Worm (Caenorhabditis elegans) whole organism, L3 larva: ENCODE measurements around the gene ppm-2.

Experiments used
- ZK546.5 ChIP-seq: sonication (generic microtip); optimal IDR thresholded peaks from 2 replicates; lab custom pipeline; 2017; ENCODE audit warnings: missing biosample characterization, missing genetic modification characterization
- aly-2 ChIP-seq: fragments of 150-350 bp; optimal IDR thresholded peaks from 2 replicates; lab custom pipeline; 2014; ENCODE audit warnings: missing biosample characterization, missing genetic modification characterization
- ama-1 ChIP-seq: fragments of 150-350 bp; optimal IDR thresholded peaks from 2 replicates; lab custom pipeline; 2018
- ceh-16 ChIP-seq: sonication (generic microtip); optimal IDR thresholded peaks from 2 replicates; lab custom pipeline; 2017; ENCODE audit warnings: missing biosample characterization, missing genetic modification characterization
- ceh-28 ChIP-seq: fragments of 150-350 bp; optimal IDR thresholded peaks from 2 replicates; lab custom pipeline; 2014; ENCODE audit warnings: missing biosample characterization, missing genetic modification reagents, missing genetic modification characterization
- ceh-9 ChIP-seq: sonication (generic microtip); optimal IDR thresholded peaks from 2 replicates; lab custom pipeline; 2018; ENCODE audit warnings: missing biosample characterization, missing genetic modification characterization
- egl-5 ChIP-seq: fragments of 150-350 bp; optimal IDR thresholded peaks from 2 replicates; lab custom pipeline; 2017; ENCODE audit warnings: missing biosample characterization, missing genetic modification reagents, missing genetic modification characterization, inconsistent platforms
- elt-1 ChIP-seq: fragments of 150-350 bp; optimal IDR thresholded peaks from 2 replicates; lab custom pipeline; 2014; ENCODE audit warnings: missing biosample characterization, missing genetic modification characterization
- elt-2 ChIP-seq: sonication (generic microtip); optimal IDR thresholded peaks from 2 replicates; lab custom pipeline; 2016; ENCODE audit warnings: missing genetic modification reagents, mild to moderate bottlenecking, missing genetic modification characterization, missing compliant biosample characterization
- eor-1 ChIP-seq, 2 experiments: fragments of 150-350 bp; optimal IDR thresholded peaks; 2 replicates each; lab custom pipeline; 2014 to 2018; ENCODE audit warnings: missing biosample characterization in 2 of 2, missing genetic modification characterization in 2 of 2
- fos-1 ChIP-seq: fragments of 150-350 bp; optimal IDR thresholded peaks from 2 replicates; lab custom pipeline; 2014; ENCODE audit warnings: missing biosample characterization, missing genetic modification characterization
- hmg-11 ChIP-seq: sonication (generic microtip); optimal IDR thresholded peaks from 2 replicates; lab custom pipeline; 2016; ENCODE audit warnings: missing genetic modification characterization, missing compliant biosample characterization
- jun-1 ChIP-seq: fragments of 150-350 bp; optimal IDR thresholded peaks from 2 replicates; lab custom pipeline; 2014; ENCODE audit warnings: missing biosample characterization, missing genetic modification reagents, missing genetic modification characterization
- lsy-12 ChIP-seq: sonication (generic microtip); optimal IDR thresholded peaks from 2 replicates; lab custom pipeline; 2016; ENCODE audit warnings: mild to moderate bottlenecking, missing genetic modification characterization, missing compliant biosample characterization
- mdl-1 ChIP-seq: fragments of 150-350 bp; optimal IDR thresholded peaks from 2 replicates; lab custom pipeline; 2014; ENCODE audit warnings: missing biosample characterization, missing genetic modification characterization
- nhr-11 ChIP-seq: fragments of 150-350 bp; optimal IDR thresholded peaks from 2 replicates; lab custom pipeline; 2014; ENCODE audit warnings: missing biosample characterization, missing genetic modification characterization
- nhr-28 ChIP-seq: fragments of 150-350 bp; optimal IDR thresholded peaks from 2 replicates; lab custom pipeline; 2014; ENCODE audit warnings: missing biosample characterization, missing genetic modification characterization
- nhr-43 ChIP-seq: sonication (generic microtip); optimal IDR thresholded peaks from 2 replicates; lab custom pipeline; 2016; ENCODE audit warnings: mild to moderate bottlenecking, missing genetic modification characterization, missing compliant biosample characterization; ENCODE audit not compliant: poor library complexity, severe bottlenecking
- nhr-76 ChIP-seq: fragments of 150-350 bp; sonication (generic microtip); optimal IDR thresholded peaks from 5 replicates; lab custom pipeline; 2014; ENCODE audit warnings: missing biosample characterization, missing genetic modification characterization
- pha-4 ChIP-seq: fragments of 150-350 bp; optimal IDR thresholded peaks from 2 replicates; lab custom pipeline; 2014; ENCODE audit warnings: missing biosample characterization, missing genetic modification reagents, missing genetic modification characterization
- pqm-1 ChIP-seq: fragments of 150-350 bp; optimal IDR thresholded peaks from 2 replicates; lab custom pipeline; 2017; ENCODE audit warnings: missing biosample characterization, missing genetic modification characterization, inconsistent platforms
- skn-1 ChIP-seq: fragments of 150-350 bp; optimal IDR thresholded peaks from 2 replicates; lab custom pipeline; 2014; ENCODE audit warnings: missing biosample characterization, missing genetic modification characterization
- snpc-4 ChIP-seq: fragments of 150-350 bp; optimal IDR thresholded peaks from 2 replicates; lab custom pipeline; 2014; ENCODE audit warnings: missing biosample characterization, missing genetic modification characterization
- tbx-2 ChIP-seq: sonication (generic microtip); optimal IDR thresholded peaks from 2 replicates; lab custom pipeline; 2016; ENCODE audit warnings: mild to moderate bottlenecking, missing genetic modification characterization, missing compliant biosample characterization
- unc-39 ChIP-seq: sonication (generic microtip); optimal IDR thresholded peaks from 4 replicates; lab custom pipeline; 2017; ENCODE audit warnings: missing biosample characterization, missing genetic modification characterization
- unc-62 ChIP-seq: fragments of 150-350 bp; sonication (generic microtip); optimal IDR thresholded peaks from 4 replicates; lab custom pipeline; 2014; ENCODE audit warnings: missing biosample characterization, missing genetic modification reagents, missing genetic modification characterization
- zag-1 ChIP-seq: fragments of 150-350 bp; optimal IDR thresholded peaks from 2 replicates; lab custom pipeline; 2014; ENCODE audit warnings: missing biosample characterization, missing genetic modification characterization
- ztf-4 ChIP-seq: fragments of 150-350 bp; optimal IDR thresholded peaks from 2 replicates; lab custom pipeline; 2014; ENCODE audit warnings: missing biosample characterization, missing genetic modification characterization

Gene ppm-2

DNA sequence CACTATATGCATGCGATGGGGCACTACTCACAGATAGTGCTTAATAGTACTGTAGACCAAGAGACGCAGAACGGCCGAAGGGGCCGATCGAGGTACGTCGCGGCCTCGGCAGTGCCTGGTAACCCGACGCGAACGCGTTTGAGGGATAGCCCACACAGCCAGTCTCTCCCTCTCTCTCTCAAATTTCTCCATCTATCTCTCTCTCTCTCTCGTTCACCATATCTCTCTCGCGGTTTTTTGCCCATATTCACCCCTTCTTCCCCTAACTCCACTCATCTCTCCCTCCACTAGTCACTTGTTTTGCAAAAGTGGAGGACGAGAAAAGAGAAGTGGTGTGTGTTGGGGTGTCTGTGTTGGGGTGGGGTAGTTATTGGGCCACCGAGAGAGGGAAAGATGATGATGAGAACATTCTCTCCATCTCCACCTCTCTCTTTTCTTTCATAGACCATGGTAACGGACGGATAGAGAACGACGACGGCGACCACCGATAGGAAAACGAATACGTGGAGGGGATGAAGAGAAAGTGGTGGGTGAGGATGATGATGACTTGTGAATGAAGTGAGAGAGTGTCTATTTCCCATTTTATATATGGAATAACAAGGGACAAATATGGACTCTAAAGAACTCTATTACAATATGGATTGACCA lies 16.6 kb downstream of the ppm-2 start (continued):
- TF ChIP-seq ZK546.5 (tag; lab: Kevin White, UChicago) = no peak
- no peak for TF ChIP-seq unc-62 (GFP tag; lab: Kevin White, UChicago)
- no peak for TF ChIP-seq nhr-28 (tag; lab: Kevin White, UChicago)
- TF ChIP-seq jun-1 (tag; lab: Kevin White, UChicago) = peak; percentile 22
- no peak for TF ChIP-seq fos-1
- TF ChIP-seq nhr-11 (tag; lab: Kevin White, UChicago) = no peak
- TF ChIP-seq nhr-43 (tag; lab: Kevin White, UChicago) = peak; percentile 1
- TF ChIP-seq mdl-1 = no peak

DNA sequence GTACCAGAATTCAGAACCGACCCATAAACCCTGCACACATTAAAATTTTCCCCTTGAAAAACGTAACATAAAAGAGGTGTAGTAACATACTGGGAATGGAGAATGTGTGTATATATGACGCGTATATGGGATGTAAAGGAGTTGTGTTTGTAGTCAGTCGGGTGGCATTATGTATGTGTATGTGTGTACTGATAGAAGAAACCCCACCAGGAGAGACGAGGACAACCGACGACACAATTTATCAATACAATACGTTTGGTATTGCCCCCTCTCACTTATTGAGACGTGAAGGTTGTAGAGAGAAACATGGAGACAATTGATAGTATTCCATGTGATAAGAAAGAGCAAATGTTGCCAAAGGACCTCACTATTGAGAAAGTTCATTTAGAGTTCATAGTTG lies 17.8 kb downstream of the ppm-2 start:
- TF ChIP-seq skn-1 (no peak), ceh-9 (tag; lab: Kevin White, UChicago) (no peak), unc-39 (no peak), elt-2 (peak; percentile 62), ama-1 (lab: Kevin White, UChicago) (no peak), fos-1 (no peak), pha-4 (peak; percentile 66), eor-1 (tag; optimal IDR thresholded peaks at IDR 0.05; lab: Kevin White, UChicago) (no peak), nhr-76 (no peak), pqm-1 (peak; percentile 66), zag-1 (tag; lab: Kevin White, UChicago) (no peak), ceh-16 (no peak), mdl-1 (no peak)

DNA sequence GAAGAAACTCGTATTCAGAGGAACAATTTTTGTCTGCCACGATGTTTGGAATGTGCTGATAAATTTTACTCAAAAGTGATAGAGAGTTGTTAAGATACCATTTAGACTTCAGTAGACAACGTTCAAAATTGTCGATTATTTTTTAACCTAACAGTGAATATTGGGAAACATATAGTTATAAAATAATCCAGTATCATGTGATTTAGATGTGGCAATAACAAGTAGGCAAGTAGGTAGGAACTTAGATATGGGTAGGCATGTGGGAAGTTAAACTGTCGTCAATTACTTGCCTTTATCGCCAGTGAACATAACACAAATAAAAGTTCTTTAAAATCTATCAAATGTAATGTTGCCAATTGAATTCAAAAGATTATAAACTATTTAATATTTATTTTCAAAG lies 21.2 kb downstream of the ppm-2 start, which contains the start of gene T23F11.11:
Gene T23F11.11 (minus strand): TSS at position 101 of the 400 bp plus-strand sequence.
- TF ChIP-seq hmg-11 (tag; lab: Kevin White, UChicago) (no peak), lsy-12 (tag; lab: Kevin White, UChicago) (no peak), aly-2 (tag; lab: Kevin White, UChicago) (no peak), egl-5 (tag; lab: Kevin White, UChicago) (no peak), skn-1 (no peak), snpc-4 (tag; lab: Kevin White, UChicago) (no peak), ceh-28 (no peak), fos-1 (no peak)

DNA sequence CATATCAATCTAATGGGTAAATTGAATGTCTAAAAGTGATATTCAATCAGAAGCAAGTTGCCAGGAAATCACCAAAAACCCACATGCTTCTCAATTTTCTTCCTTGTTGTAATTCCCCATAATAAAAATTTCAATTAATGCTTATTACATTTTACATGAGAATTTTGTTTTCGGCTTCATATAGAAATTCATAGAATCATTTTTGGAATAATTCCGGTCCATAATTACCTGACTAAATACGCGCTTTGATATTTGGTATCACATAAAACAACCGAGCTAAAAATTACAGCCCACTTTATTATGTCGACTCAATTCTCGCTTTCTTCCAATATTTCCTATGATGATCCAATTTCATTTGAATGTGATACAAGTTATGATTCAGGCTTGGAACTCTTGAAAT lies 21.7 kb downstream of the ppm-2 start, which contains the start of gene srg-13:
Gene srg-13 (plus strand): TSS at position 301 of the 400 bp plus-strand sequence.
- no peak for TF ChIP-seq mdl-1
- TF ChIP-seq nhr-11 (tag; lab: Kevin White, UChicago) = no peak

DNA sequence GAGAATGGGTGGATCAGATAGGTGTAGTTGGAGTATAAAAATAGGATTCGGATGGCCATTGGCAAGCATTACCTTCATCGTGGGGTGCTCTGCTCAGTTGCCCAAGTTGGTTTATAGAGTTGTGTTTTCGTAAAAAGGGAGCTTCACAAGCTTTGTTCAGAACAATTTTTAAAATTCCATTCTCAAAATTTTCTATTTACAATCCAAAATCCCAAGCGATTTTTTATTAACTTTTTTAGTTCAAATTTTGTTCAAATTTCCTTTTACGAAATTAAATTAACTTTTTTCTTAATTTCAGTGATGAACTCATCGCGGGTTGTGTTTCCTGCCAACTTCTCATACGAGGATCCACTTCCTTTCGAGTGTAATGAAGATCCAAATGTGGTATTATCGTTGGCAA lies 27.2 kb downstream of the ppm-2 start, which contains the start of gene srg-10:
Gene srg-10 (plus strand): TSS at position 301 of the 400 bp plus-strand sequence.
- TF ChIP-seq lsy-12 (tag; lab: Kevin White, UChicago) = no peak
- TF ChIP-seq ztf-4 (tag; lab: Kevin White, UChicago) = no peak
- no peak for TF ChIP-seq tbx-2 (tag; lab: Kevin White, UChicago)
- TF ChIP-seq, all 47 proteins: peak for 0

DNA sequence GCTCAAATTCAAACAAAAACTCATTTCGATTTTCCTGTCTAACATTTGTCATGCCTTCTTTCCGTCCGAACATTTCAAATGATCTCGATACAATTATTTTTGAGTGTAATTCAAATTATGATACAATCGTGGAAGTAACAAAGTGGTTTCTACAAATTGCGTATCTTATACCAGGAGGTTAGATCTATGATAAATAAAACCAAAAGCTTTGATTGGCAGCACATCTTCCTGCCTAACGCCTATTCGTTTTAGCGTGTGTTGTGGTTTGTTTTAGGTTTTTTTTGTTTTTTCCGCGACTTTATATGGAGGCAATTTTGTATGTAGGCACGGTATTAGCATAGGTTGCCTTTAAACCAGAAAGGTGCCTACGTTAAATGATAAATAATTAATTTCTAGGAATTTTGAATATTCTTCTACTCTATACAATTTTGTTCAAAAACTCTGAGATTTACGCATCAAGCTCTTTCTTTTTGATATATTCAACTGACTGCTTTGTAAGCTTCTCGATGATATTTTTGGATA lies 29.7 kb downstream of the ppm-2 start, which contains the start of gene srg-11:
Gene srg-11 (plus strand): TSS at position 51 of the 522 bp plus-strand sequence.
- TF ChIP-seq nhr-11 (tag; lab: Kevin White, UChicago) (no peak), zag-1 (tag; lab: Kevin White, UChicago) (no peak)

DNA sequence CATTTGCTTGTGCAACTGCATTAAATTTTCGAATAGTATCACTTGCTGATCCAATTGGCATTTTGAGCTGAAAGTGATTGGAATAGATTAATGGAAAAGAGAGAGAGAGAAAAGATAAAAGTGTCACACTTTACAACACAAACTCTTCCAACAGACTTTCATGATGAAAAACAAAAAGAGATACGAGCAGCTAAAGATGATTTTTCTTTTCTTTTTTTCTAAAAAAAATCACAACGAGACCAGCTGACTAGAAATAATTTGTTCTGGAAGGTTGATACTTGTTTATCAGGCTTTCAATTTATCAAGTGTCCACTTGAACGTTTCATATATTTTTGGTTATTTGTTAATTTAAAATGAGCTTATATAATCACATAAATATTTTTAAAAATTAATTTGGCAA lies 36.8 kb downstream of the ppm-2 start:
- no peak for TF ChIP-seq snpc-4 (tag; lab: Kevin White, UChicago)

DNA sequence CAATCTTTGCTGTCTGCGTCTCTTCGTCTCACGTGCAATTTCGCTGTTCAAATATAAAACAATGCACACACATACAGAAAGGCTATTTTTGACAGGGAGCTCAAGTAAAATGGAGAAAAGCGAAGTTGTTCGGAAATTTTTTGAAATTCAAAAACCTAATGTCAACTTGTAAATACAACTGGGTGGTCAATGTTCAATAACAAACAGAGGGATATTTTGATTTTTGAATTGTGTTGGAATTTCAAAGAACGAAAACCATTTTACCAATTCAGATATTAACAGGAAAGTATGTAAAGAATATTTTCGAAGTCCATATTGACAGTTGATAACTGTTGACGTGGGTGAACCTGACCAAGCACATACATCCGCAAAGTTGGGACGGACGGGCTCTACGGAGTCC lies 38.1 kb downstream of the ppm-2 start, which contains the start of gene tag-243:
Gene tag-243 (minus strand): TSS at position 101 of the 400 bp plus-strand sequence.
- peak; percentile 19 for TF ChIP-seq pha-4
- no peak for TF ChIP-seq elt-1 (tag; lab: Kevin White, UChicago)
